Fruit fly (Drosophila melanogaster) whole organism, adult: Measurements from ENCODE around the gene Epp.

ENCODE experiments used
- CG11617 ChIP-seq: fragments of 200-800 bp; sonication (Bioruptor generic); optimal IDR thresholded peaks from 2 replicates; lab custom pipeline; 2017; ENCODE audit warnings: mild to moderate bottlenecking, missing biosample characterization, missing genetic modification reagents, missing genetic modification characterization
- CG14711 ChIP-seq: fragments of 200-800 bp; sonication (Bioruptor generic); optimal IDR thresholded peaks from 2 replicates; lab custom pipeline; 2018; ENCODE audit warnings: missing biosample characterization, mild to moderate bottlenecking, missing genetic modification characterization, moderate library complexity
- CG1620 ChIP-seq: fragments of 200-800 bp; sonication (Bioruptor generic); optimal IDR thresholded peaks from 2 replicates; lab custom pipeline; 2016; ENCODE audit warnings: missing biosample characterization, missing genetic modification characterization
- CG33017 ChIP-seq: fragments of 200-800 bp; sonication (Bioruptor generic); optimal IDR thresholded peaks from 2 replicates; lab custom pipeline; 2018; ENCODE audit warnings: missing biosample characterization, mild to moderate bottlenecking, missing genetic modification characterization, moderate library complexity
- CG7045 ChIP-seq: fragments of 200-800 bp; sonication (Bioruptor generic); optimal IDR thresholded peaks from 2 replicates; lab custom pipeline; 2017; ENCODE audit warnings: missing biosample characterization, mild to moderate bottlenecking, missing genetic modification characterization
- Clk ChIP-seq: fragments of 200-800 bp; sonication (Bioruptor generic); optimal IDR thresholded peaks from 2 replicates; lab custom pipeline; 2017; ENCODE audit warnings: missing biosample characterization, missing genetic modification characterization
- Mnt ChIP-seq: fragments of 200-800 bp; sonication (Bioruptor generic); optimal IDR thresholded peaks from 2 replicates; lab custom pipeline; 2016; ENCODE audit warnings: missing biosample characterization, mild to moderate bottlenecking, missing genetic modification characterization
- cic ChIP-seq: fragments of 200-800 bp; sonication (Bioruptor generic); optimal IDR thresholded peaks from 2 replicates; lab custom pipeline; 2017; ENCODE audit warnings: missing biosample characterization, mild to moderate bottlenecking, missing genetic modification characterization, moderate library complexity
- cnc ChIP-seq, 2 experiments: fragments of >200 bp; optimal IDR thresholded peaks; 2 replicates each; lab custom pipeline; 2017
- kay ChIP-seq: fragments of 200-800 bp; sonication (Bioruptor generic); peaks from one replicate; lab custom pipeline; 2016; ENCODE audit warnings: missing biosample characterization, missing genetic modification characterization, borderline replicate concordance
- ovo ChIP-seq: fragments of 200-800 bp; sonication (Bioruptor generic); optimal IDR thresholded peaks from 2 replicates; lab custom pipeline; 2016; ENCODE audit warnings: missing biosample characterization, missing genetic modification characterization
- pad ChIP-seq: fragments of 200-800 bp; sonication (Bioruptor generic); optimal IDR thresholded peaks from 3 replicates; lab custom pipeline; 2017; ENCODE audit warnings: missing biosample characterization, missing genetic modification characterization, mild to moderate bottlenecking, moderate library complexity, missing genetic modification reagents
- tj ChIP-seq: fragments of 200-800 bp; sonication (Bioruptor generic); optimal IDR thresholded peaks from 3 replicates; lab custom pipeline; 2017; ENCODE audit warnings: missing biosample characterization, mild to moderate bottlenecking, missing genetic modification characterization, moderate library complexity

dm6 chr3R:23948324-23948465 is 44.5 kb downstream of the Epp start, which contains the start of gene CG12268:
- no peak for TF ChIP-seq ovo (GFP tag; lab: Kevin White, UChicago)
- no peak for TF ChIP-seq Clk
- TF ChIP-seq pad (GFP tag; lab: Kevin White, UChicago) = no peak
- TF ChIP-seq kay (GFP tag; lab: Kevin White, UChicago) = no peak
- TF ChIP-seq tj (GFP tag; lab: Kevin White, UChicago) = no peak
- TF ChIP-seq cnc (optimal IDR thresholded peaks at IDR 0.05; lab: Kevin White, UChicago) = no peak
- no peak for TF ChIP-seq CG33017 (tag; lab: Kevin White, UChicago)
- TF ChIP-seq Mnt (GFP tag; lab: Kevin White, UChicago) = no peak
- TF ChIP-seq CG11617 (GFP tag; lab: Kevin White, UChicago) = no peak
- TF ChIP-seq cic = no peak
- no peak for TF ChIP-seq CG14711 (tag; lab: Kevin White, UChicago)
- no peak for TF ChIP-seq CG7045 (GFP tag; lab: Kevin White, UChicago)
- no peak for TF ChIP-seq CG1620
